Fruit fly (Drosophila melanogaster): ENCODE results near the gene CG3961.

The CG3961 gene

DNA sequence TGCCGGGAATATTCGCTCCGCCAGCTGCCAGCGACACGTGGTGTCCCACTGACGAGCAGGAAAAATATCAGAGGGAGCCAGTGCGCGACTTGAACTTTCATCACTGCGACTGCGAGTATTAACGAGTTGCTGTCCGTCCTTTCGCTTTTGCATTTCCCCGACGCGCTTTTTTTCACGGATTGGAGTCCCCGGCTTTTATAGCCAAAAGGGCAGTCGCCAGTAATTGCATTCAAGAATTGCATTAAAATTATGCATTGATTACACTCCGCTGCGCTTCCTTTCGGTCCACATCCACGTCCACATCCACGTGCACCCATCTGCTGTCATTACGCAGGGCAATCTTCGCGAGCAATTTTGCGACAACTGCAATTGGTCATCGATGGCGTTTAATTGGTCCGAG is 20.8 kb upstream of the CG3961 start, which contains the start of gene Ir75d:
Ir75d (minus strand) TSS at position 101 of the 400 bp plus-strand sequence.
- no peak for TF ChIP-seq Hr96 (GFP tag; optimal IDR thresholded peaks at IDR 0.05)
- no peak for TF ChIP-seq CG33017 (tag; optimal IDR thresholded peaks at IDR 0.05)
- TF ChIP-seq CG7101 (tag; optimal IDR thresholded peaks at IDR 0.05): no peak
- TF ChIP-seq cic (GFP tag; optimal IDR thresholded peaks at IDR 0.05): no peak
- no peak for TF ChIP-seq CG1620 (GFP tag; optimal IDR thresholded peaks at IDR 0.05)
- TF ChIP-seq CG7045 (GFP tag; optimal IDR thresholded peaks at IDR 0.05): no peak
- no peak for TF ChIP-seq CG12768 (GFP tag; optimal IDR thresholded peaks at IDR 0.05)
- no peak for TF ChIP-seq kay (GFP tag; ENCODE audit: borderline replicate concordance)

DNA sequence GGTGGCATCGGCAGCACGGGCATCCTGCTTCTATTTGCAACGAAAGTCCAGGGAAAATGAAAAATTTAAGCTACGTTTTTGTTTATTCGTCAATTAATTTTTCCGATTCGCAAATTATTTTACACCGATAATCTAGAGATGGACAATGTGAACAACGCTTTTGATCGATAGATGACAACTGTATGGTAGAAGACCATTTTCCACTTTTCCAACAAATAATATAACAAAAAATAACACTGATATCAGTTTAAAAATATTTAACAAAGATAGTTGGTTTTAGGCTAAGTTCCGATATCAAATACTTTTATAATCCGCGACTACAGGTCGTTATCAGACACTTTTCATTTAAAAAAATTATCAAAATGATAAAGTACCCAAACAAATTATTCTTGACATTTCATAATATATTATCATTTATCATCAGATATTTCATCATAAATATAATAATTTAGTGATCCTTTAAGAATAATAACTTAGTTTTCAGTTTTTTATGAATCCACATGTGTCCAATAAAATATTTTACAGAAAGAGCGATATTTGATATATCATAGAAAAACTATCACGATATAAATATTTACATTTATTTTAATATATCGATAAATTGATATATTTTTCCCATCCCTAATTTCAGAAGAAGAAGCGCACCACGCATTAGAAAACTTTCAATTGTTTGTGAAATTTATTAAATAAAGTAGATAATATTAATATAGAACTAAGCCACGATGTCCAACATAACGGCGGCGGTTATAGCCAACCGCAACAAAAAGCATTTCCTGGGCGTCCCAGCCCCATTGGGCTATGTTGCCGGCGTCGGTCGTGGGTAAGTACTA is 14.7 kb upstream of the CG3961 start, which contains the start of the genes CSN1b and Prp6:
CSN1b (minus strand) TSS at position 159 of the 830 bp plus-strand sequence.
Prp6 (plus strand) TSS at position 601 of the 830 bp plus-strand sequence.
- TF ChIP-seq tj (GFP tag; optimal IDR thresholded peaks at IDR 0.05) (peak; percentile 12), Mnt (GFP tag; optimal IDR thresholded peaks at IDR 0.05) (no peak)

DNA sequence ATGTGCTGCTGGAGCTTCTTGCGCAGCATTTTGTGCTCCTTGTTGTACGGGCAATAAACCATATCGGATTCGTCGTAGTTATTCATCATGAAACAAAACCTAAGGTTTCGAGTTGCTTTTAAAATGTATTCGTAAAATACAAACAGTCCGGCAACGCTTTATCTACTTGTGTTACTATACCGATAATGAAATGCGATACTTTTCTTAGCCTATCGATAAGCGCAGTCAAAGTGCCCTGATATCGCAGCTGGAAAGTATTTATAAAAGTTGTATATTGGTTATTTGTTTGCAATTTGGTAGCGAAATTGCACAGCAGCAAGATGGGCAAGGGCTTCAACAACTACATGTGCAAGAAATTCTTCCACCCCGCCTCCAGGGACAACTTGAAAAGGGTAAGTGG is 11.1 kb upstream of the CG3961 start, which contains the start of the genes arx and CG6843:
arx (minus strand) TSS at position 144 of the 400 bp plus-strand sequence.
CG6843 (plus strand) TSS at position 184 of the 400 bp plus-strand sequence.
- TF ChIP-seq CG1620 (GFP tag; optimal IDR thresholded peaks at IDR 0.05) (peak; percentile 9), bab1 (GFP tag; optimal IDR thresholded peaks at IDR 0.05) (peak; percentile 64), CG33017 (tag; optimal IDR thresholded peaks at IDR 0.05) (no peak), cic (GFP tag; optimal IDR thresholded peaks at IDR 0.05) (no peak)

- TF ChIP-seq CG14711 (tag; optimal IDR thresholded peaks at IDR 0.05): peak; percentile 48
- peak; percentile 62 for TF ChIP-seq CG33017 (tag; optimal IDR thresholded peaks at IDR 0.05)
- TF ChIP-seq ovo (GFP tag; optimal IDR thresholded peaks at IDR 0.05): peak; percentile 81
- peak; percentile 87 for TF ChIP-seq Crg-1 (GFP tag; optimal IDR thresholded peaks at IDR 0.05)
- peak; percentile 84 for TF ChIP-seq CG7101 (tag; optimal IDR thresholded peaks at IDR 0.05)
- TF ChIP-seq CG5204 (GFP tag; optimal IDR thresholded peaks at IDR 0.05): no peak
- TF ChIP-seq pad (GFP tag; optimal IDR thresholded peaks at IDR 0.05): peak; percentile 63
- peak; percentile 78 for TF ChIP-seq bab1 (GFP tag; optimal IDR thresholded peaks at IDR 0.05)
- peak; percentile 61 for TF ChIP-seq Clk (GFP tag; optimal IDR thresholded peaks at IDR 0.05)
- TF ChIP-seq CG7045 (GFP tag; optimal IDR thresholded peaks at IDR 0.05): peak; percentile 65
- no peak for TF ChIP-seq cnc (optimal IDR thresholded peaks at IDR 0.05)
- TF ChIP-seq CG1620 (GFP tag; optimal IDR thresholded peaks at IDR 0.05): peak; percentile 93
- TF ChIP-seq Mnt (GFP tag; optimal IDR thresholded peaks at IDR 0.05): peak; percentile 83
- peak; percentile 64 for TF ChIP-seq tj (GFP tag; optimal IDR thresholded peaks at IDR 0.05)
- TF ChIP-seq kay (GFP tag; ENCODE audit: borderline replicate concordance): no peak
- TF ChIP-seq cic (GFP tag; optimal IDR thresholded peaks at IDR 0.05): peak; percentile 25
- peak; percentile 89 for TF ChIP-seq Hr96 (GFP tag; optimal IDR thresholded peaks at IDR 0.05)
- TF ChIP-seq toe (GFP tag; optimal IDR thresholded peaks at IDR 0.05): peak; percentile 94
- peak; percentile 59 for TF ChIP-seq CG12768 (GFP tag; optimal IDR thresholded peaks at IDR 0.05)
- peak; percentile 86 for TF ChIP-seq CG11617 (GFP tag; optimal IDR thresholded peaks at IDR 0.05)
Measured at dm6 chr3L:18898770-18899278, 8.5 kb upstream of the CG3961 start, which contains the start of gene RpL26. RpL26 (plus strand) TSS chr3L:18898875.

- TF ChIP-seq kay (GFP tag; ENCODE audit: borderline replicate concordance): no peak
- TF ChIP-seq ovo (GFP tag; optimal IDR thresholded peaks at IDR 0.05): no peak
- peak; percentile 85 for TF ChIP-seq Mnt (GFP tag; optimal IDR thresholded peaks at IDR 0.05)
- no peak for TF ChIP-seq CG7045 (GFP tag; optimal IDR thresholded peaks at IDR 0.05)
- no peak for TF ChIP-seq Clk (GFP tag; optimal IDR thresholded peaks at IDR 0.05)
- no peak for TF ChIP-seq tj (GFP tag; optimal IDR thresholded peaks at IDR 0.05)
- TF ChIP-seq cic (GFP tag; optimal IDR thresholded peaks at IDR 0.05): peak; percentile 61
- peak; percentile 29 for TF ChIP-seq Hr96 (GFP tag; optimal IDR thresholded peaks at IDR 0.05)
- no peak for TF ChIP-seq CG14711 (tag; optimal IDR thresholded peaks at IDR 0.05)
- peak; percentile 72 for TF ChIP-seq CG33017 (tag; optimal IDR thresholded peaks at IDR 0.05)
- no peak for TF ChIP-seq CG1620 (GFP tag; optimal IDR thresholded peaks at IDR 0.05)
- peak; percentile 54 for TF ChIP-seq bab1 (GFP tag; optimal IDR thresholded peaks at IDR 0.05)
- TF ChIP-seq toe (GFP tag; optimal IDR thresholded peaks at IDR 0.05): peak; percentile 2
- no peak for TF ChIP-seq CG12768 (GFP tag; optimal IDR thresholded peaks at IDR 0.05)
- TF ChIP-seq CG5204 (GFP tag; optimal IDR thresholded peaks at IDR 0.05): no peak
- no peak for TF ChIP-seq cnc (optimal IDR thresholded peaks at IDR 0.05)
- peak; percentile 45 for TF ChIP-seq Crg-1 (GFP tag; optimal IDR thresholded peaks at IDR 0.05)
- TF ChIP-seq CG11617 (GFP tag; optimal IDR thresholded peaks at IDR 0.05): no peak
- TF ChIP-seq CG7101 (tag; optimal IDR thresholded peaks at IDR 0.05): peak; percentile 45
- peak; percentile 3 for TF ChIP-seq pad (GFP tag; optimal IDR thresholded peaks at IDR 0.05)
Measured at dm6 chr3L:18898086-18898470, 7.8 kb upstream of the CG3961 start, which contains the start of gene CG3902. CG3902 (minus strand) TSS chr3L:18898293.

dm6 chr3L:18897459-18898085 is 7.3 kb upstream of the CG3961 start:
- TF ChIP-seq cic (GFP tag; optimal IDR thresholded peaks at IDR 0.05) (peak; percentile 49), pad (GFP tag; optimal IDR thresholded peaks at IDR 0.05) (peak; percentile 31), kay (GFP tag; ENCODE audit: borderline replicate concordance) (no peak), tj (GFP tag; optimal IDR thresholded peaks at IDR 0.05) (peak; percentile 95), bab1 (GFP tag; optimal IDR thresholded peaks at IDR 0.05) (no peak)

Data from whole organism, adult.